Fruit fly (Drosophila melanogaster): ENCODE data around the gene Osi20.

DNA sequence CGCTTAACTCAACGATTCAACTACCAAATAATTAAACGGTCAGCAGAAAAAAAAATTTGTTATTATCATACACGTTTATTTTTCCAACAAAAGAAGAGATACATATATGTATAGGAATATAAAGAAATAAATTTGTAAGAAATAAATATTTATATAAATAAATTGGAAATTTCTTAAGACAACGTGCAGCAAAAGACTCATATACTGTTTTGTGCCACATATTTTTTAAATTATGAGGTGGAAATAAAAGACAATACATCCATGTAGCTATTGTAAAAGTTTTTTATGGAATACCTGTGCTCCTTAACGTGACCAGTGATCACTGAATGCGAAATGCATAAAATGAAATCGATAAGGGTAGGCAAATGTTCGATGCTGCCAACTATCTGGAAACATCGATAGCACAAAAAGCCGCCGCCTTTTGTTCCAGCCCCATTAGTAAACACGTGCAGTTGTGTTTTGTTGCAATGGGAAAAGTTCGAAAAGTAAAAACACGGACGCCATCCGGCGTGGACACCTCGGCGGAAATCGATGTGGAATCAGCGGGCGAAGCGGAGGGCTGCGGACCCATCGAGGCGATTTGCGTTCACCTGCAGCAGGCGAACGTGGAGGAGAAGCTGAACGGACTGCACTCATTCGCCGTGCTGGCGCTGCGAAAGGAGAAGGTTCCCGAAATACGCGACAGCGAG is 28.8 kb downstream of the Osi20 start, which contains the start of gene CG10286:
- TF ChIP-seq Sin3A (optimal IDR thresholded peaks at IDR 0.05): no peak
- TF ChIP-seq psq (optimal IDR thresholded peaks at IDR 0.05): no peak
- TF ChIP-seq insv (optimal IDR thresholded peaks at IDR 0.05): no peak
